Worm (Caenorhabditis elegans) whole organism, midembryonic: ENCODE data around the gene F42F12.11.

Experiments
- T22C8.4 ChIP-seq: fragments of 200-800 bp; sonication (Bioruptor generic); IDR thresholded peaks from 2 replicates; pipeline ENCODE4 v1.3.6; 2022; ENCODE audit warnings: missing genetic modification characterization, missing compliant biosample characterization
- flt-1 ChIP-seq: fragments of 200-800 bp; sonication (Bioruptor generic); IDR thresholded peaks from 2 replicates; pipeline ENCODE4 v1.3.6; 2022; ENCODE audit warnings: missing genetic modification characterization, missing compliant biosample characterization
- klf-2 ChIP-seq: fragments of 200-800 bp; sonication (Bioruptor generic); conservative IDR thresholded peaks from 2 replicates; pipeline ENCODE4 v1.3.6; 2022; ENCODE audit warnings: missing genetic modification reagents, missing genetic modification characterization, missing compliant biosample characterization
- med-1 ChIP-seq: sonication (generic microtip); optimal IDR thresholded peaks from 2 replicates; lab custom pipeline; 2017; ENCODE audit warnings: missing genetic modification characterization, mild to moderate bottlenecking, missing compliant biosample characterization, antibody characterized with exemption, missing genetic modification reagents; ENCODE audit not compliant: insufficient read depth
- tab-1 ChIP-seq: fragments of 200-800 bp; sonication (Bioruptor generic); IDR thresholded peaks from 2 replicates; pipeline ENCODE4 v1.3.6; 2022; ENCODE audit warnings: missing genetic modification characterization, missing compliant biosample characterization

- TF ChIP-seq flt-1 (GFP tag; lab: Robert Waterston, UW) (no peak), tab-1 (no peak), med-1 (GFP tag; lab: Kevin White, UChicago) (no peak), T22C8.4 (GFP tag; lab: Robert Waterston, UW) (no peak), klf-2 (no peak)
Measured at ce11 chrX:12378293-12378692, 31.5 kb downstream of the F42F12.11 start, which contains the start of gene glb-13.
